Worm (Caenorhabditis elegans): Measurements from ENCODE around the gene K10B4.3.

ce11 chrII:69354-69753 lies 51.7 kb downstream of the K10B4.3 start, which contains the start of gene egl-26:
- TF ChIP-seq ztf-11 (tag; optimal IDR thresholded peaks at IDR 0.05) = no peak
- no peak for TF ChIP-seq ZK546.5 (tag; optimal IDR thresholded peaks at IDR 0.05)
- no peak for TF ChIP-seq fos-1 (tag; optimal IDR thresholded peaks at IDR 0.05)
- TF ChIP-seq elt-1 (tag; optimal IDR thresholded peaks at IDR 0.05) = no peak
- TF ChIP-seq Y55F3AM.14 (GFP tag; optimal IDR thresholded peaks at IDR 0.05) = no peak
- TF ChIP-seq unc-55 (GFP tag; optimal IDR thresholded peaks at IDR 0.05) = no peak
